Fruit fly (Drosophila melanogaster) whole organism, embryonic: ENCODE data around the gene Atf3.
A peak's percentile ranks its signal among the peaks of the same experiment; 100 is the strongest.

ENCODE experiments used
- Awh ChIP-seq: fragments of 200-800 bp; sonication (Bioruptor generic); IDR thresholded peaks from 2 replicates; pipeline ENCODE4, ENCODE4 v1.3.6; 2022; ENCODE audit warnings: missing biosample characterization, missing genetic modification characterization
- BEAF-32 ChIP-seq: fragments of 200-800 bp; sonication (Bioruptor generic); optimal IDR thresholded peaks from 3 replicates; lab custom pipeline; 2017; ENCODE audit warnings: missing biosample characterization, missing genetic modification characterization, mild to moderate bottlenecking, moderate library complexity, missing genetic modification reagents
- CG10543 ChIP-seq: fragments of 200-800 bp; sonication (Bioruptor generic); optimal IDR thresholded peaks from 3 replicates; lab custom pipeline; 2017; ENCODE audit warnings: missing biosample characterization, mild to moderate bottlenecking, missing genetic modification characterization, moderate library complexity
- CG13424 ChIP-seq: fragments of 200-800 bp; sonication (Bioruptor generic); optimal IDR thresholded peaks from 2 replicates; lab custom pipeline; 2019; ENCODE audit warnings: missing biosample characterization, mild to moderate bottlenecking, missing genetic modification characterization, moderate library complexity
- CG13624 ChIP-seq: fragments of 200-800 bp; sonication (Bioruptor generic); optimal IDR thresholded peaks from 2 replicates; lab custom pipeline; 2016; ENCODE audit warnings: missing biosample characterization, missing genetic modification characterization
- CG14965 ChIP-seq: fragments of 200-800 bp; sonication (Bioruptor generic); optimal IDR thresholded peaks from 2 replicates; lab custom pipeline; 2016; ENCODE audit warnings: missing biosample characterization, missing genetic modification characterization, borderline replicate concordance
- CG15696 ChIP-seq: fragments of 200-800 bp; sonication (Bioruptor generic); optimal IDR thresholded peaks from 2 replicates; lab custom pipeline; 2019; ENCODE audit warnings: missing biosample characterization, mild to moderate bottlenecking, missing genetic modification characterization, moderate library complexity
- CG2129 ChIP-seq: fragments of 200-800 bp; sonication (Bioruptor generic); IDR thresholded peaks from 2 replicates; pipeline ENCODE4 v1.3.6; 2022; ENCODE audit warnings: missing biosample characterization, missing genetic modification characterization; ENCODE audit not compliant: partially characterized antibody
- CG2712 ChIP-seq: fragments of 200-800 bp; optimal IDR thresholded peaks from 3 replicates; lab custom pipeline; 2019; ENCODE audit warnings: missing biosample characterization, mild to moderate bottlenecking, missing genetic modification characterization, moderate library complexity
- CG31388 ChIP-seq: fragments of 200-800 bp; sonication (Bioruptor generic); optimal IDR thresholded peaks from 2 replicates; lab custom pipeline; 2016; ENCODE audit warnings: missing biosample characterization, missing genetic modification characterization
- CG32772 ChIP-seq: fragments of 200-800 bp; sonication (Bioruptor generic); IDR thresholded peaks from 2 replicates; pipeline ENCODE4 v1.3.6; 2022; ENCODE audit warnings: missing biosample characterization, missing genetic modification characterization
- CG33213 ChIP-seq: fragments of 200-800 bp; sonication (Bioruptor generic); optimal IDR thresholded peaks from 3 replicates; lab custom pipeline; 2016; ENCODE audit warnings: missing biosample characterization, missing genetic modification characterization
- CG34376 ChIP-seq: fragments of 200-800 bp; sonication (Bioruptor generic); optimal IDR thresholded peaks from 2 replicates; lab custom pipeline; 2018; ENCODE audit warnings: missing biosample characterization, mild to moderate bottlenecking, missing genetic modification characterization
- CG3726 ChIP-seq: fragments of 200-800 bp; sonication (Bioruptor generic); IDR thresholded peaks from 3 replicates; pipeline ENCODE4, ENCODE4 v1.3.6; 2022; ENCODE audit warnings: missing biosample characterization, missing genetic modification characterization
- CG4328 ChIP-seq: fragments of 200-800 bp; sonication (Bioruptor generic); optimal IDR thresholded peaks from 3 replicates; lab custom pipeline; 2017; ENCODE audit warnings: missing biosample characterization, missing genetic modification reagents, missing genetic modification characterization
- CG43689 ChIP-seq: fragments of 200-800 bp; sonication (Bioruptor generic); IDR thresholded peaks from 2 replicates; pipeline ENCODE4 v1.3.6; 2022; ENCODE audit warnings: missing biosample characterization, missing genetic modification characterization
- CG4617 ChIP-seq: fragments of 200-800 bp; sonication (Bioruptor generic); optimal IDR thresholded peaks from 3 replicates; lab custom pipeline; 2016; ENCODE audit warnings: missing biosample characterization, missing genetic modification characterization, borderline replicate concordance
- CG8290 ChIP-seq, 3 experiments: fragments of 200-800 bp; sonication (Bioruptor generic); optimal IDR thresholded peaks; 2 replicates each; lab custom pipeline; 2016 to 2019; ENCODE audit warnings: missing biosample characterization in 3 of 3, missing genetic modification characterization in 3 of 3, mild to moderate bottlenecking in 2 of 3, moderate library complexity in 1 of 3
- CG9727 ChIP-seq: fragments of 200-800 bp; sonication (Bioruptor generic); optimal IDR thresholded peaks from 3 replicates; lab custom pipeline; 2017; ENCODE audit warnings: missing biosample characterization, mild to moderate bottlenecking, missing genetic modification characterization
- CrebB ChIP-seq: fragments of 200-800 bp; sonication (Bioruptor generic); optimal IDR thresholded peaks from 3 replicates; lab custom pipeline; 2018; ENCODE audit warnings: missing biosample characterization, mild to moderate bottlenecking, missing genetic modification characterization
- Dek ChIP-seq: fragments of 200-800 bp; sonication (Bioruptor generic); optimal IDR thresholded peaks from 3 replicates; lab custom pipeline; 2019; ENCODE audit warnings: missing biosample characterization, mild to moderate bottlenecking, missing genetic modification characterization, moderate library complexity
- Dfd ChIP-seq, 2 experiments: fragments of >200 bp; optimal IDR thresholded peaks; 2 replicates each; lab custom pipeline; 2017; ENCODE audit warnings: missing biosample characterization in 2 of 2, missing genetic modification characterization in 2 of 2
- Dp ChIP-seq: fragments of 200-800 bp; sonication (Bioruptor generic); optimal IDR thresholded peaks from 2 replicates; lab custom pipeline; 2018; ENCODE audit warnings: missing biosample characterization, mild to moderate bottlenecking, missing genetic modification characterization, moderate library complexity
- Eip74EF ChIP-seq, 2 experiments: fragments of 200-800 bp in 1 of 2; fragments of >200 bp in 1 of 2; sonication (Bioruptor generic) in 1 of 2; optimal IDR thresholded peaks; 2 replicates each; lab custom pipeline; 2017 to 2019; ENCODE audit warnings: missing biosample characterization in 2 of 2, missing genetic modification characterization in 2 of 2, mild to moderate bottlenecking in 1 of 2, moderate library complexity in 1 of 2
- Fer2 ChIP-seq: fragments of 200-800 bp; sonication (Bioruptor generic); optimal IDR thresholded peaks from 2 replicates; lab custom pipeline; 2018; ENCODE audit warnings: missing biosample characterization, mild to moderate bottlenecking, missing genetic modification characterization, moderate library complexity
- Gug ChIP-seq: fragments of 200-800 bp; sonication (Bioruptor generic); IDR thresholded peaks from 4 replicates; pipeline ENCODE4 v1.3.6; 2022; ENCODE audit warnings: missing biosample characterization, missing genetic modification characterization
- HLH54F ChIP-seq: fragments of 200-800 bp; sonication (Bioruptor generic); optimal IDR thresholded peaks from 3 replicates; lab custom pipeline; 2016; ENCODE audit warnings: missing biosample characterization, missing genetic modification characterization
- Hmx ChIP-seq: fragments of 200-800 bp; sonication (Bioruptor generic); optimal IDR thresholded peaks from 2 replicates; lab custom pipeline; 2016; ENCODE audit warnings: missing biosample characterization, missing genetic modification characterization
- Lpt ChIP-seq: fragments of >200 bp; optimal IDR thresholded peaks from 2 replicates; lab custom pipeline; 2018; ENCODE audit warnings: missing biosample characterization, missing genetic modification characterization
- MBD-R2 ChIP-seq: fragments of 200-800 bp; sonication (Bioruptor generic); IDR thresholded peaks from 2 replicates; pipeline ENCODE4 v1.3.6; 2022; ENCODE audit warnings: missing biosample characterization, missing genetic modification characterization
- NC2β ChIP-seq: fragments of 200-800 bp; sonication (Bioruptor generic); optimal IDR thresholded peaks from 2 replicates; lab custom pipeline; 2016; ENCODE audit warnings: missing biosample characterization, missing genetic modification characterization
- Optix ChIP-seq: fragments of 200-800 bp; sonication (Bioruptor generic); IDR thresholded peaks from 3 replicates; pipeline ENCODE4 v1.3.6; 2022; ENCODE audit warnings: missing biosample characterization, missing genetic modification characterization
- Scr ChIP-seq: fragments of 200-800 bp; sonication (Bioruptor generic); IDR thresholded peaks from 2 replicates; pipeline ENCODE4 v1.3.6; 2022; ENCODE audit warnings: missing biosample characterization, missing genetic modification characterization; ENCODE audit not compliant: partially characterized antibody
- cas ChIP-seq: fragments of 200-800 bp; sonication (Bioruptor generic); IDR thresholded peaks from 2 replicates; pipeline ENCODE4 v1.3.6; 2022; ENCODE audit warnings: missing biosample characterization, missing genetic modification characterization
- caup ChIP-seq: fragments of 200-800 bp; sonication (Bioruptor generic); optimal IDR thresholded peaks from 3 replicates; lab custom pipeline; 2017; ENCODE audit warnings: missing biosample characterization, mild to moderate bottlenecking, missing genetic modification characterization, moderate library complexity; ENCODE audit not compliant: severe bottlenecking
- da ChIP-seq: fragments of 200-800 bp; sonication (Bioruptor generic); optimal IDR thresholded peaks from 2 replicates; lab custom pipeline; 2016; ENCODE audit warnings: missing biosample characterization, missing genetic modification characterization
- eyg ChIP-seq: fragments of 200-800 bp; sonication (Bioruptor generic); optimal IDR thresholded peaks from 3 replicates; lab custom pipeline; 2016; ENCODE audit warnings: missing biosample characterization, missing genetic modification characterization
- gsb-n ChIP-seq: fragments of 200-800 bp; sonication (Bioruptor generic); optimal IDR thresholded peaks from 3 replicates; lab custom pipeline; 2018; ENCODE audit warnings: missing biosample characterization, mild to moderate bottlenecking, missing genetic modification characterization
- inv ChIP-seq: fragments of 200-800 bp; sonication (Bioruptor generic); IDR thresholded peaks from 2 replicates; pipeline ENCODE4 v1.3.6; 2022; ENCODE audit warnings: missing biosample characterization, missing genetic modification characterization; ENCODE audit not compliant: partially characterized antibody
- kay ChIP-seq: fragments of 200-800 bp; sonication (Bioruptor generic); optimal IDR thresholded peaks from 2 replicates; lab custom pipeline; 2016; ENCODE audit warnings: missing biosample characterization, missing genetic modification characterization
- pnt ChIP-seq: fragments of 200-800 bp; sonication (Bioruptor generic); optimal IDR thresholded peaks from 3 replicates; lab custom pipeline; 2016; ENCODE audit warnings: missing biosample characterization, missing genetic modification characterization
- pum ChIP-seq: fragments of 200-800 bp; sonication (Bioruptor generic); optimal IDR thresholded peaks from 2 replicates; lab custom pipeline; 2016; ENCODE audit warnings: missing biosample characterization, missing genetic modification characterization
- ranshi ChIP-seq: fragments of 200-800 bp; sonication (Bioruptor generic); IDR thresholded peaks from 2 replicates; pipeline ENCODE4 v1.3.6; 2022; ENCODE audit warnings: missing biosample characterization, missing genetic modification characterization
- schlank ChIP-seq: fragments of 200-800 bp; sonication (Bioruptor generic); optimal IDR thresholded peaks from 2 replicates; lab custom pipeline; 2018; ENCODE audit warnings: missing biosample characterization, mild to moderate bottlenecking, missing genetic modification characterization
- slp2 ChIP-seq: fragments of 200-800 bp; sonication (Bioruptor generic); optimal IDR thresholded peaks from 2 replicates; lab custom pipeline; 2016; ENCODE audit warnings: missing biosample characterization, missing genetic modification characterization
- tll ChIP-seq, 2 experiments: fragments of 200-800 bp in 1 of 2; fragments of >200 bp in 1 of 2; sonication (Bioruptor generic) in 1 of 2; optimal IDR thresholded peaks; 2 replicates each; lab custom pipeline; 2017 to 2019; ENCODE audit warnings: missing biosample characterization in 2 of 2, missing genetic modification characterization in 2 of 2, mild to moderate bottlenecking in 1 of 2, moderate library complexity in 1 of 2
- wor ChIP-seq: fragments of 200-800 bp; sonication (Bioruptor generic); IDR thresholded peaks from 2 replicates; pipeline ENCODE4 v1.3.6; 2022; ENCODE audit warnings: missing biosample characterization, missing genetic modification characterization
- zen2 ChIP-seq: fragments of 200-800 bp; sonication (Bioruptor generic); IDR thresholded peaks from 3 replicates; pipeline ENCODE4 v1.3.6; 2022; ENCODE audit warnings: missing biosample characterization, missing genetic modification characterization; ENCODE audit not compliant: partially characterized antibody
- zf30C ChIP-seq: fragments of 200-800 bp; sonication (Bioruptor generic); optimal IDR thresholded peaks from 3 replicates; lab custom pipeline; 2018; ENCODE audit warnings: missing biosample characterization, mild to moderate bottlenecking, missing genetic modification characterization
- zfh2 ChIP-seq: fragments of 200-800 bp; sonication (Bioruptor generic); optimal IDR thresholded peaks from 2 replicates; lab custom pipeline; 2016; ENCODE audit warnings: missing biosample characterization, missing genetic modification characterization

Gene Atf3

DNA sequence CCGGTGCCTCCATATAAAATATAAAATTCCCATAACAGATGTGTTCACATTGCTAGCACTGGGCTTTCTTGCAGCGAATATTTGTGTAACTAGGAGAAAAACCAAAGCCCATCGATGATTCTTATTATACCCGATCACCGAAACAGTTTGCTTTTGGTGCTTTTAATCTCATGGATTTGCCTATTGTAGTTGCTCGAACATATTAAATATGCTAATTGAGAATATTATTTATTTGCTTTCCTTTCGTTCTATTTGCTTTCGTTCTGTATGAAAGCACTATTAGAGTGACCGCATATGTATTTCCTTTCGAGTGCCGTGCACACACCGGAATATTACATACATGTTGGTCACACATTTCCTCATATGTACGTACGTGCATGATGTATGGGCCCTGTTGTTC, 4.4 kb downstream of the Atf3 start (continued):
- TF ChIP-seq gsb-n (tag; lab: Kevin White, UChicago): no peak
- no peak for TF ChIP-seq BEAF-32 (GFP tag; lab: Kevin White, UChicago)
- no peak for TF ChIP-seq slp2 (GFP tag; lab: Kevin White, UChicago)
- TF ChIP-seq CG34376 (GFP tag; lab: Kevin White, UChicago): no peak
- no peak for TF ChIP-seq CrebB
- no peak for TF ChIP-seq CG3726 (GFP tag; lab: Robert Waterston, UW)
- TF ChIP-seq wor (GFP tag; lab: Robert Waterston, UW): no peak
- peak; percentile 44 for TF ChIP-seq zfh2 (GFP tag; lab: Kevin White, UChicago)
- TF ChIP-seq pum (GFP tag; lab: Kevin White, UChicago): no peak
- no peak for TF ChIP-seq Scr (GFP tag; lab: Robert Waterston, UW)
- TF ChIP-seq Dfd (GFP tag; optimal IDR thresholded peaks at IDR 0.05; lab: Kevin White, UChicago): no peak
- no peak for TF ChIP-seq CG31388 (GFP tag; lab: Kevin White, UChicago)
- TF ChIP-seq CG4617 (GFP tag; lab: Kevin White, UChicago): no peak
- TF ChIP-seq MBD-R2 (GFP tag; lab: Robert Waterston, UW): peak; percentile 17; the same call in 1 of the 2 replicates
- no peak for TF ChIP-seq NC2β
- no peak for TF ChIP-seq Eip74EF (GFP tag; optimal IDR thresholded peaks at IDR 0.05; lab: Kevin White, UChicago)
- no peak for TF ChIP-seq zf30C (GFP tag; lab: Kevin White, UChicago)
- no peak for TF ChIP-seq pnt
- TF ChIP-seq caup (GFP tag; lab: Kevin White, UChicago): no peak
- no peak for TF ChIP-seq tll (GFP tag; optimal IDR thresholded peaks at IDR 0.05; lab: Kevin White, UChicago)
- no peak for TF ChIP-seq CG8290 (GFP tag; optimal IDR thresholded peaks at IDR 0.05; lab: Kevin White, UChicago)
- no peak for TF ChIP-seq CG8290 (tag; optimal IDR thresholded peaks at IDR 0.05; lab: Kevin White, UChicago)
- no peak for TF ChIP-seq da (GFP tag; lab: Kevin White, UChicago)
- no peak for TF ChIP-seq inv (GFP tag; lab: Robert Waterston, UW)
- TF ChIP-seq CG32772: no peak
- TF ChIP-seq CG14965 (GFP tag; lab: Kevin White, UChicago): no peak
- peak; percentile 60 for TF ChIP-seq CG2712 (tag; lab: Kevin White, UChicago)
- TF ChIP-seq Hmx: no peak
- no peak for TF ChIP-seq CG2129
- TF ChIP-seq zen2 (GFP tag; lab: Robert Waterston, UW): no peak
- TF ChIP-seq schlank (tag; lab: Kevin White, UChicago): peak; percentile 9
- TF ChIP-seq CG13424 (tag; lab: Kevin White, UChicago): peak; percentile 58
- no peak for TF ChIP-seq Awh (GFP tag; lab: Robert Waterston, UW)
- TF ChIP-seq CG13624 (GFP tag; lab: Kevin White, UChicago): peak; percentile 6
- TF ChIP-seq CG43689 (GFP tag; lab: Robert Waterston, UW): no peak
- no peak for TF ChIP-seq CG33213 (GFP tag; lab: Kevin White, UChicago)
- TF ChIP-seq CG4328: no peak
- peak; percentile 37 for TF ChIP-seq Dek (tag; lab: Kevin White, UChicago)
- TF ChIP-seq cas (GFP tag; lab: Robert Waterston, UW): no peak
- TF ChIP-seq CG9727 (GFP tag; lab: Kevin White, UChicago): peak; percentile 53
- TF ChIP-seq Lpt (GFP tag; lab: Kevin White, UChicago): no peak
- TF ChIP-seq CG15696: no peak
- no peak for TF ChIP-seq ranshi (GFP tag; lab: Robert Waterston, UW)
- TF ChIP-seq kay: no peak
- peak; percentile 9 for TF ChIP-seq HLH54F
- TF ChIP-seq Fer2 (tag; lab: Kevin White, UChicago): peak; percentile 18
- TF ChIP-seq Dp (GFP tag; lab: Kevin White, UChicago): no peak
- 0 out of 4 replicates have a peak, but pooled peaks have one; percentile 11 for TF ChIP-seq Gug (GFP tag; lab: Robert Waterston, UW)
- TF ChIP-seq Optix: no peak
- no peak for TF ChIP-seq eyg (GFP tag; lab: Kevin White, UChicago)
- TF ChIP-seq CG10543 (GFP tag; lab: Kevin White, UChicago): peak; percentile 8
